Fruit fly (Drosophila melanogaster): ENCODE measurements around the gene Cpr72Ec.

DNA sequence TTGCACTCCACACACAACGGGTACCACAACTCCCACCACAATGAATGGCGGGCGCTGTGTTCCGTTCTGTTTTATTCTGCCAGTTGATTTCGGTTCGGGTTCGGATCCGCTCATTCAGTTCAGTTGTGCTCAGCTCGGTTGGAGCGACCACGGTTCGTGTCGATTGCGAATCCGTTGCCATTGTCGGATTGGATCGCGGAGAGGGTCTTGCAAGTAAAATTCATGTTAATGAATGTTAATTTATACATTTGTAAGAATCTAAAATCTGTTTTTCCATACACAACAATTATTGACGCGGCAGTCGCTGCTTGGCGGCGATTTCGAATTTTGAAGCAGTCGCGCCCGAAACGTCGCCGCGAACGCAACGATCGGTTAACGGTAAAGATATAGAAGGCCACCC is 27.4 kb upstream of the Cpr72Ec start, which contains the start of gene Gagr:
- TF ChIP-seq h (optimal IDR thresholded peaks at IDR 0.05) (no peak), psq (optimal IDR thresholded peaks at IDR 0.05) (no peak), insv (optimal IDR thresholded peaks at IDR 0.05) (no peak)
